Worm (Caenorhabditis elegans) whole organism, L4/young adult: ENCODE results near the gene srh-211.

Experiments
- W03F9.2 ChIP-seq: fragments of 150-350 bp; optimal IDR thresholded peaks from 2 replicates; lab custom pipeline; 2014; ENCODE audit warnings: missing biosample characterization, missing genetic modification characterization
- dao-5 ChIP-seq: sonication (generic microtip); optimal IDR thresholded peaks from 2 replicates; lab custom pipeline; 2016; ENCODE audit warnings: missing genotype, missing genetic modification characterization, moderate library complexity, missing compliant biosample characterization
- him-1 ChIP-seq: sonication (generic microtip); optimal IDR thresholded peaks from 2 replicates; lab custom pipeline; 2016; ENCODE audit warnings: missing genotype, missing genetic modification reagents, missing genetic modification characterization, missing compliant biosample characterization

- TF ChIP-seq him-1 (no peak), dao-5 (tag; lab: Kevin White, UChicago) (no peak), W03F9.2 (no peak)
Measured at ce11 chrV:4038557-4038956, 42.6 kb downstream of the srh-211 start.
